Fruit fly (Drosophila melanogaster): ENCODE data around the gene Lectin-galC1.

DNA sequence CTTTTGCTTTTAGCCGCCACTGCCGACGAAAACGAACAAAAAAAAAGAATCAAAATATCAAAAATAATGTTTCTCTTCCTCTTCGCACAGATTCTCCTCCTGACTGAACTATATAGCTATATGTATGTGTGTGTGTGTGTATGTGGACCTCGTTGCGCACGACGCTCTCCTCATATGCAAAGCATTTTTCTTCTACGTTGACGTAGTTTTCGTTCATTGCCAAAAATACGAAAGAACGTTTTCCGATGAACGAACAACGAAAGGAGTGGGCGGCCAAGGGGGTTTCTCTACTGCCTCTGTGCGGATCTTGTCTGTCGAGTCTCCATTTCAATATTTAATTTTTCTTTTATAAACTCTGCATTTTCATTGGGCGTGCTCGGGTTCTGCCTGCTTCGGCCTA lies 12.4 kb upstream of the Lectin-galC1 start:
- TF ChIP-seq insv (optimal IDR thresholded peaks at IDR 0.05): no peak
- TF ChIP-seq ttk (optimal IDR thresholded peaks at IDR 0.05): no peak
- no peak for TF ChIP-seq psq (optimal IDR thresholded peaks at IDR 0.05)
- no peak for TF ChIP-seq h (optimal IDR thresholded peaks at IDR 0.05)
- TF ChIP-seq Myc (optimal IDR thresholded peaks at IDR 0.05): no peak
- TF ChIP-seq Sin3A (optimal IDR thresholded peaks at IDR 0.05): no peak
